Worm (Caenorhabditis elegans) whole organism, L2 larva: ENCODE data around the gene div-1.

ENCODE experiments used
- C34F6.9 ChIP-seq: fragments of 150-350 bp; optimal IDR thresholded peaks from 2 replicates; lab custom pipeline; 2014; ENCODE audit warnings: missing biosample characterization, missing genetic modification characterization
- elt-1 ChIP-seq: fragments of 150-350 bp; optimal IDR thresholded peaks from 2 replicates; lab custom pipeline; 2014; ENCODE audit warnings: missing biosample characterization, missing genetic modification characterization
- fos-1 ChIP-seq: fragments of 150-350 bp; optimal IDR thresholded peaks from 2 replicates; lab custom pipeline; 2014; ENCODE audit warnings: missing biosample characterization, missing genetic modification characterization
- lsy-2 ChIP-seq, 2 experiments: fragments of 150-350 bp in 1 of 2; sonication (generic microtip) in 1 of 2; optimal IDR thresholded peaks; 2 replicates each; lab custom pipeline; 2014 to 2017; ENCODE audit warnings: missing biosample characterization in 2 of 2, missing genetic modification characterization in 2 of 2
- nhr-237 ChIP-seq: fragments of 150-350 bp; optimal IDR thresholded peaks from 2 replicates; lab custom pipeline; 2014; ENCODE audit warnings: missing biosample characterization, missing genetic modification characterization
- unc-62 ChIP-seq: fragments of 150-350 bp; optimal IDR thresholded peaks from 2 replicates; lab custom pipeline; 2014; ENCODE audit warnings: missing biosample characterization, missing genetic modification reagents, missing genetic modification characterization

- TF ChIP-seq nhr-237 (tag; lab: Kevin White, UChicago) (no peak), unc-62 (GFP tag; lab: Kevin White, UChicago) (no peak), C34F6.9 (tag; lab: Kevin White, UChicago) (no peak), fos-1 (tag; lab: Kevin White, UChicago) (no peak), elt-1 (tag; lab: Kevin White, UChicago) (no peak), lsy-2 (tag; optimal IDR thresholded peaks at IDR 0.05; lab: Kevin White, UChicago) (no peak)
Measured at ce11 chrIII:10195911-10196310, 52.4 kb downstream of the div-1 start.
